Fruit fly (Drosophila melanogaster) whole organism, embryonic: ENCODE data around the gene CG32767.

ENCODE experiments used
- Aef1 ChIP-seq: fragments of 200-800 bp; sonication (Bioruptor generic); IDR thresholded peaks from 3 replicates; pipeline ENCODE4 v1.3.6; 2022; ENCODE audit warnings: missing biosample characterization, missing genetic modification characterization
- BEAF-32 ChIP-seq: fragments of 200-800 bp; sonication (Bioruptor generic); optimal IDR thresholded peaks from 3 replicates; lab custom pipeline; 2017; ENCODE audit warnings: missing biosample characterization, missing genetic modification characterization, mild to moderate bottlenecking, moderate library complexity, missing genetic modification reagents
- BtbVII ChIP-seq: fragments of 200-800 bp; sonication (Bioruptor generic); optimal IDR thresholded peaks from 3 replicates; lab custom pipeline; 2017; ENCODE audit warnings: missing biosample characterization, mild to moderate bottlenecking, missing genetic modification characterization
- CG13624 ChIP-seq: fragments of 200-800 bp; sonication (Bioruptor generic); optimal IDR thresholded peaks from 2 replicates; lab custom pipeline; 2016; ENCODE audit warnings: missing biosample characterization, missing genetic modification characterization
- CG15073 ChIP-seq: fragments of 200-800 bp; sonication (Bioruptor generic); optimal IDR thresholded peaks from 2 replicates; lab custom pipeline; 2016; ENCODE audit warnings: missing biosample characterization, missing genetic modification characterization
- CG16779 ChIP-seq: fragments of 200-800 bp; sonication (Bioruptor generic); IDR thresholded peaks from 2 replicates; pipeline ENCODE4 v1.3.6; 2022; ENCODE audit warnings: missing biosample characterization, missing genetic modification characterization
- CG16863 ChIP-seq: fragments of 200-800 bp; sonication (Bioruptor generic); optimal IDR thresholded peaks from 3 replicates; lab custom pipeline; 2016; ENCODE audit warnings: missing biosample characterization, missing genetic modification characterization
- CG17361 ChIP-seq: fragments of 200-800 bp; sonication (Bioruptor generic); IDR thresholded peaks from 3 replicates; pipeline ENCODE4 v1.3.6; 2022; ENCODE audit warnings: missing biosample characterization, missing genetic modification characterization
- CG17829 ChIP-seq: fragments of 200-800 bp; optimal IDR thresholded peaks from 2 replicates; lab custom pipeline; 2019; ENCODE audit warnings: missing biosample characterization, mild to moderate bottlenecking, missing genetic modification characterization, moderate library complexity
- CG33557 ChIP-seq: fragments of 200-800 bp; sonication (Bioruptor generic); optimal IDR thresholded peaks from 2 replicates; lab custom pipeline; 2019; ENCODE audit warnings: missing biosample characterization, mild to moderate bottlenecking, missing genetic modification characterization, moderate library complexity
- CG3407 ChIP-seq: fragments of 200-800 bp; sonication (Bioruptor generic); optimal IDR thresholded peaks from 2 replicates; lab custom pipeline; 2018; ENCODE audit warnings: missing biosample characterization, mild to moderate bottlenecking, missing genetic modification characterization
- CG4820 ChIP-seq: fragments of 200-800 bp; sonication (Bioruptor generic); optimal IDR thresholded peaks from 3 replicates; lab custom pipeline; 2016; ENCODE audit warnings: missing biosample characterization, missing genetic modification characterization
- CG6654 ChIP-seq: fragments of 200-800 bp; sonication (Bioruptor generic); optimal IDR thresholded peaks from 2 replicates; lab custom pipeline; 2017; ENCODE audit warnings: missing biosample characterization, mild to moderate bottlenecking, missing genetic modification characterization
- CG6791 ChIP-seq: fragments of 200-800 bp; sonication (Bioruptor generic); IDR thresholded peaks from 3 replicates; pipeline ENCODE4 v1.3.6; 2022; ENCODE audit warnings: missing biosample characterization, missing genetic modification characterization; ENCODE audit not compliant: partially characterized antibody
- CG6813 ChIP-seq: fragments of 200-800 bp; sonication (Bioruptor generic); optimal IDR thresholded peaks from 2 replicates; lab custom pipeline; 2017; ENCODE audit warnings: missing biosample characterization, missing genetic modification characterization, mild to moderate bottlenecking, moderate library complexity, missing genetic modification reagents
- CG7987 ChIP-seq: fragments of 200-800 bp; sonication (Bioruptor generic); optimal IDR thresholded peaks from 2 replicates; lab custom pipeline; 2018; ENCODE audit warnings: missing biosample characterization, mild to moderate bottlenecking, missing genetic modification characterization, moderate library complexity
- CG8388 ChIP-seq: fragments of 200-800 bp; sonication (Bioruptor generic); optimal IDR thresholded peaks from 2 replicates; lab custom pipeline; 2019; ENCODE audit warnings: missing biosample characterization, mild to moderate bottlenecking, missing genetic modification characterization, moderate library complexity
- Drgx ChIP-seq: fragments of 200-800 bp; sonication (Bioruptor generic); IDR thresholded peaks from 2 replicates; pipeline ENCODE4 v1.3.6; 2022; ENCODE audit warnings: missing biosample characterization, missing genetic modification characterization
- HmgD ChIP-seq: fragments of 200-800 bp; sonication (Bioruptor generic); optimal IDR thresholded peaks from 3 replicates; lab custom pipeline; 2016; ENCODE audit warnings: missing biosample characterization, missing genetic modification characterization
- Hr3 ChIP-seq: fragments of 200-800 bp; sonication (Bioruptor generic); optimal IDR thresholded peaks from 3 replicates; lab custom pipeline; 2016; ENCODE audit warnings: missing biosample characterization, missing genetic modification characterization
- Hsf ChIP-seq: fragments of 200-800 bp; sonication (Bioruptor generic); optimal IDR thresholded peaks from 3 replicates; lab custom pipeline; 2016; ENCODE audit warnings: missing biosample characterization, missing genetic modification characterization
- Meics ChIP-seq: fragments of 200-800 bp; sonication (Bioruptor generic); optimal IDR thresholded peaks from 2 replicates; lab custom pipeline; 2017; ENCODE audit warnings: missing biosample characterization, mild to moderate bottlenecking, missing genetic modification characterization
- Mes4 ChIP-seq: fragments of 200-800 bp; sonication (Bioruptor generic); optimal IDR thresholded peaks from 2 replicates; lab custom pipeline; 2016; ENCODE audit warnings: missing biosample characterization, missing genetic modification characterization
- NFAT ChIP-seq: fragments of 200-800 bp; sonication (Bioruptor generic); IDR thresholded peaks from 2 replicates; pipeline ENCODE4 v1.3.6; 2022; ENCODE audit warnings: missing biosample characterization, missing genetic modification characterization
- Oaz ChIP-seq: fragments of 200-800 bp; sonication (Bioruptor generic); IDR thresholded peaks from 2 replicates; pipeline ENCODE4 v1.3.6; 2022; ENCODE audit warnings: missing biosample characterization, missing genetic modification characterization
- Pdp1 ChIP-seq, 2 experiments: fragments of 200-800 bp; sonication (Bioruptor generic); optimal IDR thresholded peaks; 3 replicates each; lab custom pipeline; 2016; ENCODE audit warnings: missing biosample characterization in 2 of 2, missing genetic modification characterization in 2 of 2, mild to moderate bottlenecking in 1 of 2, moderate library complexity in 1 of 2
- Xbp1 ChIP-seq: fragments of 200-800 bp; sonication (Bioruptor generic); optimal IDR thresholded peaks from 3 replicates; lab custom pipeline; 2016; ENCODE audit warnings: missing biosample characterization, mild to moderate bottlenecking, missing genetic modification characterization
- Xrp1 ChIP-seq: fragments of 200-800 bp; sonication (Bioruptor generic); IDR thresholded peaks from 2 replicates; pipeline ENCODE4 v1.3.6; 2022; ENCODE audit warnings: missing biosample characterization, missing genetic modification characterization
- ash1 ChIP-seq: fragments of 200-800 bp; sonication (Bioruptor generic); optimal IDR thresholded peaks from 2 replicates; lab custom pipeline; 2018; ENCODE audit warnings: missing biosample characterization, mild to moderate bottlenecking, missing genetic modification characterization
- ato ChIP-seq: fragments of 200-800 bp; sonication (Bioruptor generic); IDR thresholded peaks from 2 replicates; pipeline ENCODE4 v1.3.6; 2022; ENCODE audit warnings: missing biosample characterization, missing genetic modification characterization; ENCODE audit not compliant: partially characterized antibody
- cg ChIP-seq: fragments of 200-800 bp; sonication (Bioruptor generic); optimal IDR thresholded peaks from 3 replicates; lab custom pipeline; 2019; ENCODE audit warnings: missing biosample characterization, mild to moderate bottlenecking, missing genetic modification characterization, moderate library complexity
- chm ChIP-seq: fragments of 200-800 bp; sonication (Bioruptor generic); IDR thresholded peaks from 2 replicates; pipeline ENCODE4 v1.3.6; 2022; ENCODE audit warnings: missing biosample characterization, missing genetic modification characterization
- dmrt11E ChIP-seq: fragments of 200-800 bp; sonication (Bioruptor generic); optimal IDR thresholded peaks from 3 replicates; lab custom pipeline; 2018; ENCODE audit warnings: missing biosample characterization, mild to moderate bottlenecking, missing genetic modification characterization, moderate library complexity
- gfzf ChIP-seq: fragments of 200-800 bp; sonication (Bioruptor generic); optimal IDR thresholded peaks from 2 replicates; lab custom pipeline; 2016; ENCODE audit warnings: missing biosample characterization, mild to moderate bottlenecking, missing genetic modification characterization, moderate library complexity
- gro ChIP-seq: fragments of 200-800 bp; sonication (Bioruptor generic); optimal IDR thresholded peaks from 2 replicates; lab custom pipeline; 2016; ENCODE audit warnings: missing biosample characterization, missing genetic modification characterization
- klu ChIP-seq: fragments of 200-800 bp; sonication (Bioruptor generic); IDR thresholded peaks from 2 replicates; pipeline ENCODE4 v1.3.6; 2022; ENCODE audit warnings: missing biosample characterization, missing genetic modification characterization
- p53 ChIP-seq: fragments of 200-800 bp; sonication (Bioruptor generic); optimal IDR thresholded peaks from 2 replicates; lab custom pipeline; 2016; ENCODE audit warnings: missing biosample characterization, missing genetic modification characterization
- phol ChIP-seq: fragments of 200-800 bp; sonication (Bioruptor generic); optimal IDR thresholded peaks from 3 replicates; lab custom pipeline; 2018; ENCODE audit warnings: missing biosample characterization, mild to moderate bottlenecking, missing genetic modification characterization, moderate library complexity
- prd ChIP-seq, 3 experiments: fragments of >200 bp in 2 of 3; fragments of 200-800 bp in 1 of 3; sonication (Bioruptor generic) in 1 of 3; optimal IDR thresholded peaks in 2 of 3; IDR thresholded peaks in 1 of 3; 2 replicates in 2 of 3; 3 replicates in 1 of 3; pipeline versions ENCODE4 v1.3.6 to Lab custom; 2017 to 2022; ENCODE audit warnings: missing biosample characterization in 1 of 3, missing genetic modification characterization in 1 of 3
- salm ChIP-seq: fragments of 200-800 bp; sonication (Bioruptor generic); optimal IDR thresholded peaks from 2 replicates; lab custom pipeline; 2018; ENCODE audit warnings: missing biosample characterization, mild to moderate bottlenecking, missing genetic modification characterization
- sens ChIP-seq: fragments of 200-800 bp; sonication (Bioruptor generic); peaks from one replicate; lab custom pipeline; 2016; ENCODE audit warnings: missing biosample characterization, missing genetic modification characterization
- sna ChIP-seq: fragments of 200-800 bp; sonication (Bioruptor generic); IDR thresholded peaks from 2 replicates; pipeline ENCODE4 v1.3.6; 2022; ENCODE audit warnings: missing biosample characterization, missing genetic modification characterization; ENCODE audit not compliant: partially characterized antibody
- sob ChIP-seq: fragments of 200-800 bp; sonication (Bioruptor generic); IDR thresholded peaks from 2 replicates; pipeline ENCODE4 v1.3.6; 2022; ENCODE audit warnings: missing biosample characterization, missing genetic modification characterization
- tin ChIP-seq: fragments of 200-800 bp; sonication (Bioruptor generic); optimal IDR thresholded peaks from 3 replicates; lab custom pipeline; 2016; ENCODE audit warnings: missing biosample characterization, missing genetic modification characterization
- tna ChIP-seq: fragments of 200-800 bp; sonication (Bioruptor generic); IDR thresholded peaks from 2 replicates; pipeline ENCODE4 v1.3.6; 2022; ENCODE audit warnings: missing biosample characterization, missing genetic modification characterization; ENCODE audit not compliant: partially characterized antibody
- vnd ChIP-seq: fragments of 200-800 bp; sonication (Bioruptor generic); IDR thresholded peaks from 3 replicates; pipeline ENCODE4 v1.3.6; 2022; ENCODE audit warnings: missing biosample characterization, missing genetic modification characterization; ENCODE audit not compliant: partially characterized antibody
- wek ChIP-seq: fragments of 200-800 bp; sonication (Bioruptor generic); optimal IDR thresholded peaks from 3 replicates; lab custom pipeline; 2018; ENCODE audit warnings: missing biosample characterization, mild to moderate bottlenecking, missing genetic modification characterization, moderate library complexity

Gene CG32767

dm6 chrX:5084146-5085085 lies at the start of gene CG32767:
Gene CG32767, minus strand, starts transcription at chrX:5084768.
- TF ChIP-seq tin (GFP tag; lab: Kevin White, UChicago): peak; percentile 15
- peak; percentile 17; the same call in 1 of the 2 replicates for TF ChIP-seq chm (GFP tag; lab: Robert Waterston, UW)
- 0 out of 2 replicates have a peak, but pooled peaks have one; percentile 5 for TF ChIP-seq Drgx (GFP tag; lab: Robert Waterston, UW)
- peak; percentile 94 for TF ChIP-seq BEAF-32 (GFP tag; lab: Kevin White, UChicago)
- TF ChIP-seq BtbVII (GFP tag; lab: Kevin White, UChicago): no peak
- no peak for TF ChIP-seq prd (optimal IDR thresholded peaks at IDR 0.05; lab: Kevin White, UChicago)
- 0 out of 3 replicates have a peak, but pooled peaks have one; percentile 13 for TF ChIP-seq prd (GFP tag; IDR thresholded peaks at IDR 0.05; lab: Robert Waterston, UW)
- TF ChIP-seq CG17829 (tag; lab: Kevin White, UChicago): peak; percentile 15
- 0 out of 3 replicates have a peak, but pooled peaks have one; percentile 14 for TF ChIP-seq Aef1 (GFP tag; lab: Robert Waterston, UW)
- peak; percentile 57 for TF ChIP-seq gro (GFP tag; lab: Kevin White, UChicago)
- no peak for TF ChIP-seq salm
- TF ChIP-seq CG6791 (GFP tag; lab: Robert Waterston, UW): peak; percentile 97
- TF ChIP-seq CG15073 (GFP tag; lab: Kevin White, UChicago): no peak
- TF ChIP-seq gfzf (GFP tag; lab: Kevin White, UChicago): peak; percentile 85
- TF ChIP-seq CG8388 (GFP tag; lab: Kevin White, UChicago): peak; percentile 7
- no peak for TF ChIP-seq CG7987
- TF ChIP-seq CG17361: no peak
- peak; percentile 53 for TF ChIP-seq CG16863 (GFP tag; lab: Kevin White, UChicago)
- no peak for TF ChIP-seq Hr3 (GFP tag; lab: Kevin White, UChicago)
- TF ChIP-seq klu: no peak
- TF ChIP-seq dmrt11E (tag; lab: Kevin White, UChicago): no peak
- TF ChIP-seq wek (GFP tag; lab: Kevin White, UChicago): peak; percentile 20
- no peak for TF ChIP-seq CG16779
- peak; percentile 87 for TF ChIP-seq cg
- TF ChIP-seq sna (GFP tag; lab: Robert Waterston, UW): peak; percentile 77
- peak; percentile 53; the same call in 1 of the 2 replicates for TF ChIP-seq NFAT
- no peak for TF ChIP-seq Oaz (GFP tag; lab: Robert Waterston, UW)
- TF ChIP-seq sens: peak; percentile 66
- peak; percentile 21 for TF ChIP-seq CG6813
- TF ChIP-seq HmgD (GFP tag; lab: Kevin White, UChicago): peak; percentile 62
- no peak for TF ChIP-seq Meics (GFP tag; lab: Kevin White, UChicago)
- peak; percentile 31 for TF ChIP-seq Mes4 (GFP tag; lab: Kevin White, UChicago)
- TF ChIP-seq CG3407: no peak
- peak; percentile 27 for TF ChIP-seq Xbp1 (GFP tag; lab: Kevin White, UChicago)
- no peak for TF ChIP-seq CG4820 (GFP tag; lab: Kevin White, UChicago)
- peak; percentile 37; the same call in 1 of the 2 replicates for TF ChIP-seq Xrp1 (GFP tag; lab: Robert Waterston, UW)
- TF ChIP-seq vnd (GFP tag; lab: Robert Waterston, UW): peak; percentile 90
- TF ChIP-seq CG6654 (GFP tag; lab: Kevin White, UChicago): no peak
- TF ChIP-seq ash1: no peak
- TF ChIP-seq CG33557 (GFP tag; lab: Kevin White, UChicago): no peak
- TF ChIP-seq Pdp1 (GFP tag; optimal IDR thresholded peaks at IDR 0.05; lab: Kevin White, UChicago): peak in 1 of 2 experiments; percentile 26
- TF ChIP-seq p53: peak; percentile 12
- TF ChIP-seq ato (GFP tag; lab: Robert Waterston, UW): peak; percentile 85
- TF ChIP-seq phol (tag; lab: Kevin White, UChicago): peak; percentile 14
- TF ChIP-seq sob (GFP tag; lab: Robert Waterston, UW): peak; percentile 31; the same call in 1 of the 2 replicates
- peak; percentile 37 for TF ChIP-seq CG13624 (GFP tag; lab: Kevin White, UChicago)
- peak; percentile 80 for TF ChIP-seq tna (GFP tag; lab: Robert Waterston, UW)
- peak; percentile 12 for TF ChIP-seq Hsf (GFP tag; lab: Kevin White, UChicago)
